Fruit fly (Drosophila melanogaster) whole organism, embryonic: ENCODE measurements around the gene CG6656.
A peak's percentile ranks its signal among the peaks of the same experiment; 100 is the strongest.

Experiments
- CG10209 ChIP-seq: fragments of 200-800 bp; sonication (Bioruptor generic); optimal IDR thresholded peaks from 3 replicates; lab custom pipeline; 2017; ENCODE audit warnings: missing biosample characterization, mild to moderate bottlenecking, missing genetic modification characterization, missing genetic modification reagents
- CG10565 ChIP-seq: fragments of 200-800 bp; sonication (Bioruptor generic); optimal IDR thresholded peaks from 3 replicates; lab custom pipeline; 2016; ENCODE audit warnings: missing biosample characterization, mild to moderate bottlenecking, missing genetic modification characterization
- CG11456 ChIP-seq: fragments of 200-800 bp; sonication (Bioruptor generic); IDR thresholded peaks from 3 replicates; pipeline ENCODE4 v1.3.6; 2022; ENCODE audit warnings: missing biosample characterization, missing genetic modification characterization
- CG12155 ChIP-seq: fragments of 200-800 bp; sonication (Bioruptor generic); optimal IDR thresholded peaks from 3 replicates; lab custom pipeline; 2016; ENCODE audit warnings: missing biosample characterization, missing genetic modification characterization
- CG12299 ChIP-seq: fragments of 200-800 bp; sonication (Bioruptor generic); optimal IDR thresholded peaks from 2 replicates; lab custom pipeline; 2018; ENCODE audit warnings: missing biosample characterization, mild to moderate bottlenecking, missing genetic modification characterization
- CG12769 ChIP-seq: fragments of 200-800 bp; sonication (Bioruptor generic); optimal IDR thresholded peaks from 2 replicates; lab custom pipeline; 2019; ENCODE audit warnings: missing biosample characterization, mild to moderate bottlenecking, missing genetic modification characterization, moderate library complexity
- CG13287 ChIP-seq: fragments of 200-800 bp; sonication (Bioruptor generic); IDR thresholded peaks from 2 replicates; pipeline ENCODE4 v1.3.6; 2022; ENCODE audit warnings: missing biosample characterization, missing genetic modification characterization; ENCODE audit not compliant: partially characterized antibody
- CG13296 ChIP-seq: fragments of 200-800 bp; sonication (Bioruptor generic); optimal IDR thresholded peaks from 3 replicates; lab custom pipeline; 2018; ENCODE audit warnings: missing biosample characterization, mild to moderate bottlenecking, missing genetic modification characterization
- CG13894 ChIP-seq: fragments of 200-800 bp; sonication (Bioruptor generic); optimal IDR thresholded peaks from 3 replicates; lab custom pipeline; 2018; ENCODE audit warnings: missing biosample characterization, mild to moderate bottlenecking, missing genetic modification characterization, moderate library complexity
- CG14965 ChIP-seq: fragments of 200-800 bp; sonication (Bioruptor generic); optimal IDR thresholded peaks from 2 replicates; lab custom pipeline; 2016; ENCODE audit warnings: missing biosample characterization, missing genetic modification characterization, borderline replicate concordance
- CG16813 ChIP-seq: fragments of 200-800 bp; sonication (Bioruptor generic); IDR thresholded peaks from 3 replicates; pipeline ENCODE4 v1.3.6; 2022; ENCODE audit warnings: missing biosample characterization, missing genetic modification characterization; ENCODE audit not compliant: partially characterized antibody
- CG1832 ChIP-seq: fragments of 200-800 bp; sonication (Bioruptor generic); optimal IDR thresholded peaks from 2 replicates; lab custom pipeline; 2017; ENCODE audit warnings: missing biosample characterization, mild to moderate bottlenecking, missing genetic modification characterization, inconsistent platforms
- CG2199 ChIP-seq: fragments of 200-800 bp; sonication (Bioruptor generic); IDR thresholded peaks from 3 replicates; pipeline ENCODE4 v1.3.6; 2022; ENCODE audit warnings: missing biosample characterization, missing genetic modification characterization
- CG32532 ChIP-seq: fragments of 200-800 bp; sonication (Bioruptor generic); IDR thresholded peaks from 2 replicates; pipeline ENCODE4 v1.3.6; 2022; ENCODE audit warnings: missing biosample characterization, missing genetic modification characterization
- CG33213 ChIP-seq: fragments of 200-800 bp; sonication (Bioruptor generic); optimal IDR thresholded peaks from 3 replicates; lab custom pipeline; 2016; ENCODE audit warnings: missing biosample characterization, missing genetic modification characterization
- CG5180 ChIP-seq: fragments of 200-800 bp; sonication (Bioruptor generic); optimal IDR thresholded peaks from 3 replicates; lab custom pipeline; 2017; ENCODE audit warnings: missing biosample characterization, missing genetic modification characterization, mild to moderate bottlenecking, moderate library complexity, missing genetic modification reagents
- CG6689 ChIP-seq: fragments of 200-800 bp; sonication (Bioruptor generic); IDR thresholded peaks from 2 replicates; pipeline ENCODE4 v1.3.6; 2022; ENCODE audit warnings: missing biosample characterization, missing genetic modification characterization
- CG6791 ChIP-seq: fragments of 200-800 bp; sonication (Bioruptor generic); IDR thresholded peaks from 3 replicates; pipeline ENCODE4 v1.3.6; 2022; ENCODE audit warnings: missing biosample characterization, missing genetic modification characterization; ENCODE audit not compliant: partially characterized antibody
- CG8765 ChIP-seq: fragments of 200-800 bp; sonication (Bioruptor generic); IDR thresholded peaks from 2 replicates; pipeline ENCODE4 v1.3.6; 2022; ENCODE audit warnings: missing biosample characterization, missing genetic modification characterization
- CG9215 ChIP-seq: fragments of 200-800 bp; sonication (Bioruptor generic); IDR thresholded peaks from 2 replicates; pipeline ENCODE4 v1.3.6; 2022; ENCODE audit warnings: missing biosample characterization, missing genetic modification characterization
- CTCF ChIP-seq: fragments of 200-800 bp; sonication (Bioruptor generic); optimal IDR thresholded peaks from 2 replicates; lab custom pipeline; 2017; ENCODE audit warnings: missing biosample characterization, mild to moderate bottlenecking, missing genetic modification characterization, moderate library complexity
- Dip2 ChIP-seq: fragments of 200-800 bp; sonication (Bioruptor generic); IDR thresholded peaks from 2 replicates; pipeline ENCODE4 v1.3.6; 2022; ENCODE audit warnings: missing biosample characterization, missing genetic modification characterization
- H2.0 ChIP-seq: fragments of 200-800 bp; sonication (Bioruptor generic); IDR thresholded peaks from 2 replicates; pipeline ENCODE4 v1.3.6; 2022; ENCODE audit warnings: missing biosample characterization, missing genetic modification characterization
- HLH3B ChIP-seq: fragments of 200-800 bp; sonication (Bioruptor generic); IDR thresholded peaks from 2 replicates; pipeline ENCODE4 v1.3.6; 2022; ENCODE audit warnings: missing biosample characterization, missing genetic modification characterization
- Hr51 ChIP-seq, 2 experiments: fragments of 200-800 bp; sonication (Bioruptor generic); optimal IDR thresholded peaks; 2 replicates in 1 of 2; 3 replicates in 1 of 2; lab custom pipeline; 2016 to 2018; ENCODE audit warnings: missing biosample characterization in 2 of 2, missing genetic modification characterization in 2 of 2, mild to moderate bottlenecking in 1 of 2, moderate library complexity in 1 of 2
- Lim3 ChIP-seq: fragments of 200-800 bp; sonication (Bioruptor generic); IDR thresholded peaks from 2 replicates; pipeline ENCODE4 v1.3.6; 2022; ENCODE audit warnings: missing biosample characterization, missing genetic modification characterization
- MESR4 ChIP-seq: fragments of 200-800 bp; sonication (Bioruptor generic); optimal IDR thresholded peaks from 2 replicates; lab custom pipeline; 2018; ENCODE audit warnings: missing biosample characterization, mild to moderate bottlenecking, missing genetic modification characterization, moderate library complexity
- MTF-1 ChIP-seq: fragments of 200-800 bp; sonication (Bioruptor generic); optimal IDR thresholded peaks from 2 replicates; lab custom pipeline; 2018; ENCODE audit warnings: missing biosample characterization, mild to moderate bottlenecking, missing genetic modification characterization, borderline replicate concordance
- Mad ChIP-seq: fragments of 200-800 bp; sonication (Bioruptor generic); optimal IDR thresholded peaks from 2 replicates; lab custom pipeline; 2016; ENCODE audit warnings: missing biosample characterization, missing genetic modification characterization
- Ravus ChIP-seq: fragments of 200-800 bp; sonication (Bioruptor generic); IDR thresholded peaks from 2 replicates; pipeline ENCODE4 v1.3.6; 2022; ENCODE audit warnings: missing biosample characterization, missing genetic modification characterization
- Sry-β ChIP-seq: fragments of 200-800 bp; sonication (Bioruptor generic); optimal IDR thresholded peaks from 2 replicates; lab custom pipeline; 2018; ENCODE audit warnings: missing biosample characterization, mild to moderate bottlenecking, missing genetic modification characterization, moderate library complexity
- Usf ChIP-seq: fragments of 200-800 bp; sonication (Bioruptor generic); optimal IDR thresholded peaks from 2 replicates; lab custom pipeline; 2017; ENCODE audit warnings: missing genotype, missing biosample characterization, missing genetic modification characterization
- ase ChIP-seq: fragments of 200-800 bp; sonication (Bioruptor generic); IDR thresholded peaks from 3 replicates; pipeline ENCODE4 v1.3.6; 2022; ENCODE audit warnings: missing biosample characterization, missing genetic modification characterization
- az2 ChIP-seq: fragments of 200-800 bp; sonication (Bioruptor generic); optimal IDR thresholded peaks from 3 replicates; lab custom pipeline; 2016; ENCODE audit warnings: missing biosample characterization, missing genetic modification characterization
- cg ChIP-seq: fragments of 200-800 bp; sonication (Bioruptor generic); optimal IDR thresholded peaks from 3 replicates; lab custom pipeline; 2019; ENCODE audit warnings: missing biosample characterization, mild to moderate bottlenecking, missing genetic modification characterization, moderate library complexity
- croc ChIP-seq: fragments of 200-800 bp; sonication (Bioruptor generic); conservative IDR thresholded peaks from 3 replicates; pipeline ENCODE4 v1.3.6; 2022; ENCODE audit warnings: missing biosample characterization, missing genetic modification characterization
- danr ChIP-seq: fragments of 200-800 bp; sonication (Bioruptor generic); IDR thresholded peaks from 2 replicates; pipeline ENCODE4 v1.3.6; 2022; ENCODE audit warnings: missing biosample characterization, missing genetic modification characterization
- dpn ChIP-seq, 2 experiments: fragments of 200-800 bp; sonication (Bioruptor generic); optimal IDR thresholded peaks; 3 replicates each; lab custom pipeline; 2016; ENCODE audit warnings: missing biosample characterization in 2 of 2, missing genetic modification characterization in 2 of 2
- dysf ChIP-seq: fragments of 200-800 bp; sonication (Bioruptor generic); IDR thresholded peaks from 3 replicates; pipeline ENCODE4 v1.3.6; 2022; ENCODE audit warnings: missing biosample characterization, missing genetic modification characterization
- exex ChIP-seq: fragments of 200-800 bp; sonication (Bioruptor generic); optimal IDR thresholded peaks from 4 replicates; lab custom pipeline; 2018; ENCODE audit warnings: missing biosample characterization, mild to moderate bottlenecking, missing genetic modification characterization, moderate library complexity
- h ChIP-seq: fragments of >200 bp; optimal IDR thresholded peaks from 2 replicates; lab custom pipeline; 2017
- hth ChIP-seq: fragments of >200 bp; optimal IDR thresholded peaks from 2 replicates; lab custom pipeline; 2017; ENCODE audit warnings: inconsistent platforms
- klu ChIP-seq: fragments of 200-800 bp; sonication (Bioruptor generic); IDR thresholded peaks from 2 replicates; pipeline ENCODE4 v1.3.6; 2022; ENCODE audit warnings: missing biosample characterization, missing genetic modification characterization
- lov ChIP-seq, 2 experiments: fragments of 200-800 bp in 1 of 2; fragments of >200 bp in 1 of 2; sonication (Bioruptor generic) in 1 of 2; IDR thresholded peaks in 1 of 2; optimal IDR thresholded peaks in 1 of 2; 2 replicates in 1 of 2; 3 replicates in 1 of 2; pipeline versions ENCODE4 v1.3.6 to Lab custom; 2017 to 2022; ENCODE audit warnings: missing biosample characterization in 1 of 2, missing genetic modification characterization in 1 of 2
- row ChIP-seq: fragments of 200-800 bp; sonication (Bioruptor generic); IDR thresholded peaks from 3 replicates; pipeline ENCODE4 v1.3.6; 2022; ENCODE audit warnings: missing biosample characterization, missing genetic modification characterization
- sens ChIP-seq: fragments of 200-800 bp; sonication (Bioruptor generic); peaks from one replicate; lab custom pipeline; 2016; ENCODE audit warnings: missing biosample characterization, missing genetic modification characterization
- tll ChIP-seq, 2 experiments: fragments of 200-800 bp in 1 of 2; fragments of >200 bp in 1 of 2; sonication (Bioruptor generic) in 1 of 2; optimal IDR thresholded peaks; 2 replicates each; lab custom pipeline; 2017 to 2019; ENCODE audit warnings: missing biosample characterization in 2 of 2, missing genetic modification characterization in 2 of 2, mild to moderate bottlenecking in 1 of 2, moderate library complexity in 1 of 2
- zen ChIP-seq: fragments of 200-800 bp; sonication (Bioruptor generic); optimal IDR thresholded peaks from 3 replicates; lab custom pipeline; 2018; ENCODE audit warnings: missing biosample characterization, mild to moderate bottlenecking, missing genetic modification characterization, moderate library complexity
- zfh2 ChIP-seq: fragments of 200-800 bp; sonication (Bioruptor generic); optimal IDR thresholded peaks from 2 replicates; lab custom pipeline; 2016; ENCODE audit warnings: missing biosample characterization, missing genetic modification characterization

The CG6656 gene

DNA sequence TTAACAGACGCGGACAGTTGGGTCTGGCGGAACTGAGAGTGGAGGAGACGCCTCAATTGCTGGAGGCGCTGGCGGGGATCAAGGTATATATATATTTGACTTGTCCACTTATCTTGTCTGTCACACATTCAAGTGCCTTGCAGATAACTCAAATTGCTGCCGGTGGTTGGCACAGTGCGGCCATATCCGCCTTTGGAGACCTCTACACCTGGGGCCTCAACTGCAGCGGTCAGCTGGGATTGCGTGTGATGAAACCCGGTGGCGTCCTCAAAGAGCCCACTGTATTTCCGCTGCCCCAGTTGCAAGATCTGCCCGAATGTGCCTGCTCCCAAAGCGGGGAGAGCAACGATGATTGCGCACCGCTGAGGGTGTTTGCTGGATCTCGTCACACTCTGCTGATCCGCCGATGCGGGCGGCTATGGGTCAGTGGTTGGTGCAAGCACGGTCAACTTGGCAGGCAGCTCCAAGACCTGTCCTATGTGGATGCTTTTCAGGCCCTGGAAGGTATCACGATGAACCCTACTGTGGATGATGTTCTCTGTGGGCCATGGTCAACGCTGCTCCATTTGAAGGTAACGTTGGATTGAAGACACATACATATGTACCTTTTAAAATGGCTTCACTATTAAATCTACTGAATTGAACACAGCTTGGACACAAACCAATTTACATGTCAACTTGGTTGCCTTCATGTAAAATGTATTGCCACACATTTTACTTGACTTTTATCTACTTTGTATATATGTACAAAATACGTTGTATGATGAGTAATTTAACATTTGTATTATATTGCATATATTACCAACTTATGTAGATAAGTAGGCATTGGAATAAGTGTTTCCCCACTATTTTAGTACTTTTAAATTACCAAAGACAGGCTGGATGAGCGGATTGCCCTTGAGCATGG is 13.9 kb downstream of the CG6656 start, which contains the start of gene CG43844 (continued):
- peak; percentile 70; the same call in 2 of the 3 replicates for TF ChIP-seq CG6791 (GFP tag; lab: Robert Waterston, UW)
- TF ChIP-seq exex: peak; percentile 1
- TF ChIP-seq Ravus (GFP tag; lab: Robert Waterston, UW): no peak
- TF ChIP-seq CG1832: no peak
- peak; percentile 80 for TF ChIP-seq CG2199 (GFP tag; lab: Robert Waterston, UW)
- TF ChIP-seq CTCF (GFP tag; lab: Kevin White, UChicago): peak; percentile 84
- TF ChIP-seq Sry-β (GFP tag; lab: Kevin White, UChicago): no peak
- TF ChIP-seq CG12769 (tag; lab: Kevin White, UChicago): no peak
- peak; percentile 52 for TF ChIP-seq sens (GFP tag; lab: Kevin White, UChicago)
- no peak for TF ChIP-seq Usf (GFP tag; lab: Kevin White, UChicago)
- no peak for TF ChIP-seq Mad
- TF ChIP-seq CG13296: no peak
- TF ChIP-seq h: no peak
- no peak for TF ChIP-seq tll (GFP tag; optimal IDR thresholded peaks at IDR 0.05; lab: Kevin White, UChicago)
- TF ChIP-seq lov (optimal IDR thresholded peaks at IDR 0.05; lab: Kevin White, UChicago): no peak
- TF ChIP-seq lov (GFP tag; IDR thresholded peaks at IDR 0.05; lab: Robert Waterston, UW): no peak
- TF ChIP-seq CG16813 (GFP tag; lab: Robert Waterston, UW): peak; percentile 71
- no peak for TF ChIP-seq CG10209 (GFP tag; lab: Kevin White, UChicago)
- TF ChIP-seq Lim3 (GFP tag; lab: Robert Waterston, UW): no peak
- no peak for TF ChIP-seq MTF-1 (GFP tag; lab: Kevin White, UChicago)
- no peak for TF ChIP-seq ase (GFP tag; lab: Robert Waterston, UW)
- no peak for TF ChIP-seq zfh2 (GFP tag; lab: Kevin White, UChicago)
- TF ChIP-seq HLH3B: no peak
- TF ChIP-seq az2 (GFP tag; lab: Kevin White, UChicago): no peak
- no peak for TF ChIP-seq dysf (GFP tag; lab: Robert Waterston, UW)
- TF ChIP-seq row: no peak
- no peak for TF ChIP-seq CG12155 (GFP tag; lab: Kevin White, UChicago)
- TF ChIP-seq CG6689 (GFP tag; lab: Robert Waterston, UW): no peak
- no peak for TF ChIP-seq H2.0 (GFP tag; lab: Robert Waterston, UW)
- no peak for TF ChIP-seq MESR4 (GFP tag; lab: Kevin White, UChicago)
- 0 out of 2 replicates have a peak, but pooled peaks have one; percentile 4 for TF ChIP-seq CG32532
- TF ChIP-seq CG14965 (GFP tag; lab: Kevin White, UChicago): no peak
- no peak for TF ChIP-seq hth (lab: Kevin White, UChicago)
- TF ChIP-seq CG8765 (GFP tag; lab: Robert Waterston, UW): no peak
- TF ChIP-seq cg (GFP tag; lab: Kevin White, UChicago): peak; percentile 40
- TF ChIP-seq CG13287 (GFP tag; lab: Robert Waterston, UW): peak; percentile 71
- TF ChIP-seq CG9215: no peak
- no peak for TF ChIP-seq CG10565 (GFP tag; lab: Kevin White, UChicago)
- TF ChIP-seq CG11456 (GFP tag; lab: Robert Waterston, UW): 0 out of 3 replicates have a peak, but pooled peaks have one; percentile 47
- no peak for TF ChIP-seq Dip2
- no peak for TF ChIP-seq danr (GFP tag; lab: Robert Waterston, UW)
- TF ChIP-seq zen (tag; lab: Kevin White, UChicago): no peak
- TF ChIP-seq dpn (GFP tag; optimal IDR thresholded peaks at IDR 0.05; lab: Kevin White, UChicago): no peak
- TF ChIP-seq croc (GFP tag; lab: Robert Waterston, UW): no peak
- no peak for TF ChIP-seq klu (GFP tag; lab: Robert Waterston, UW)
- no peak for TF ChIP-seq CG5180
- no peak for TF ChIP-seq Hr51 (GFP tag; optimal IDR thresholded peaks at IDR 0.05; lab: Kevin White, UChicago)
- peak; percentile 3 for TF ChIP-seq CG33213 (GFP tag; lab: Kevin White, UChicago)
- TF ChIP-seq CG12299 (tag; lab: Kevin White, UChicago): no peak
- TF ChIP-seq CG13894 (tag; lab: Kevin White, UChicago): no peak
